Worm (Caenorhabditis elegans) whole organism, midembryonic: Measurements from ENCODE around the gene acdh-7.

Experiments
- T22C8.4 ChIP-seq: fragments of 200-800 bp; sonication (Bioruptor generic); IDR thresholded peaks from 2 replicates; pipeline ENCODE4 v1.3.6; 2022; ENCODE audit warnings: missing genetic modification characterization, missing compliant biosample characterization
- cog-1 ChIP-seq: sonication (generic microtip); optimal IDR thresholded peaks from 2 replicates; lab custom pipeline; 2016; ENCODE audit warnings: missing genetic modification characterization, missing compliant biosample characterization
- flt-1 ChIP-seq: fragments of 200-800 bp; sonication (Bioruptor generic); IDR thresholded peaks from 2 replicates; pipeline ENCODE4 v1.3.6; 2022; ENCODE audit warnings: missing genetic modification characterization, missing compliant biosample characterization
- klf-2 ChIP-seq: fragments of 200-800 bp; sonication (Bioruptor generic); conservative IDR thresholded peaks from 2 replicates; pipeline ENCODE4 v1.3.6; 2022; ENCODE audit warnings: missing genetic modification reagents, missing genetic modification characterization, missing compliant biosample characterization
- med-1 ChIP-seq: sonication (generic microtip); optimal IDR thresholded peaks from 2 replicates; lab custom pipeline; 2017; ENCODE audit warnings: missing genetic modification characterization, mild to moderate bottlenecking, missing compliant biosample characterization, antibody characterized with exemption, missing genetic modification reagents; ENCODE audit not compliant: insufficient read depth
- ref-1 ChIP-seq: fragments of 200-800 bp; sonication (Bioruptor generic); conservative IDR thresholded peaks from 2 replicates; pipeline ENCODE4 v1.3.6; 2022; ENCODE audit warnings: missing genetic modification reagents, missing genetic modification characterization, missing compliant biosample characterization
- tab-1 ChIP-seq: fragments of 200-800 bp; sonication (Bioruptor generic); IDR thresholded peaks from 2 replicates; pipeline ENCODE4 v1.3.6; 2022; ENCODE audit warnings: missing genetic modification characterization, missing compliant biosample characterization
- ztf-23 ChIP-seq: fragments of 200-800 bp; sonication (Bioruptor generic); IDR thresholded peaks from 2 replicates; pipeline ENCODE4 v1.3.6; 2022; ENCODE audit warnings: missing genetic modification reagents, missing genetic modification characterization, missing compliant biosample characterization
- ztf-29 ChIP-seq: fragments of 200-800 bp; sonication (Bioruptor generic); IDR thresholded peaks from 2 replicates; pipeline ENCODE4 v1.3.6; 2022; ENCODE audit warnings: missing genetic modification reagents, missing genetic modification characterization, missing compliant biosample characterization

The acdh-7 gene

ce11 chrX:17185696-17186430 is 31.0 kb downstream of the acdh-7 start, which contains the start of gene sid-3:
Gene sid-3 (plus strand): TSS chrX:17186380.
- TF ChIP-seq cog-1 (tag; lab: Kevin White, UChicago): no peak
- TF ChIP-seq klf-2 (GFP tag; lab: Robert Waterston, UW): no peak
- no peak for TF ChIP-seq T22C8.4 (GFP tag; lab: Robert Waterston, UW)
- TF ChIP-seq ref-1: no peak
- TF ChIP-seq ztf-23 (GFP tag; lab: Robert Waterston, UW): no peak
- TF ChIP-seq tab-1 (GFP tag; lab: Robert Waterston, UW): no peak
- no peak for TF ChIP-seq flt-1 (GFP tag; lab: Robert Waterston, UW)

ce11 chrX:17184363-17184762 is 32.5 kb downstream of the acdh-7 start:
- TF ChIP-seq cog-1 (tag; lab: Kevin White, UChicago) (peak; percentile 53), klf-2 (GFP tag; lab: Robert Waterston, UW) (no peak), ztf-29 (no peak), tab-1 (GFP tag; lab: Robert Waterston, UW) (no peak), ref-1 (no peak), med-1 (no peak), ztf-23 (GFP tag; lab: Robert Waterston, UW) (no peak), T22C8.4 (GFP tag; lab: Robert Waterston, UW) (no peak), flt-1 (GFP tag; lab: Robert Waterston, UW) (0 out of 2 replicates have a peak, but pooled peaks have one; percentile 47)

ce11 chrX:17181220-17181619 is 35.7 kb downstream of the acdh-7 start:
- TF ChIP-seq T22C8.4 (GFP tag; lab: Robert Waterston, UW): no peak
- TF ChIP-seq flt-1 (GFP tag; lab: Robert Waterston, UW): peak; percentile 62
- no peak for TF ChIP-seq ref-1
- TF ChIP-seq ztf-23 (GFP tag; lab: Robert Waterston, UW): peak; percentile 48; the same call in 1 of the 2 replicates

ce11 chrX:17180135-17180534 is 36.8 kb downstream of the acdh-7 start:
- TF ChIP-seq ztf-29: no peak
- TF ChIP-seq flt-1 (GFP tag; lab: Robert Waterston, UW): no peak
- TF ChIP-seq klf-2 (GFP tag; lab: Robert Waterston, UW): no peak
- no peak for TF ChIP-seq med-1
- no peak for TF ChIP-seq T22C8.4 (GFP tag; lab: Robert Waterston, UW)
- TF ChIP-seq ztf-23 (GFP tag; lab: Robert Waterston, UW): no peak

- TF ChIP-seq tab-1 (GFP tag; lab: Robert Waterston, UW): no peak
- no peak for TF ChIP-seq ref-1
- no peak for TF ChIP-seq cog-1 (tag; lab: Kevin White, UChicago)
- no peak for TF ChIP-seq ztf-29
- no peak for TF ChIP-seq klf-2 (GFP tag; lab: Robert Waterston, UW)
- TF ChIP-seq flt-1 (GFP tag; lab: Robert Waterston, UW): no peak
- no peak for TF ChIP-seq T22C8.4 (GFP tag; lab: Robert Waterston, UW)
- TF ChIP-seq med-1: no peak
- no peak for TF ChIP-seq ztf-23 (GFP tag; lab: Robert Waterston, UW)
These were observed 38.7 kb downstream of the acdh-7 start, which contains the start of gene B0302.2 for ce11 chrX:17178239-17178638. Gene B0302.2 (plus strand): TSS chrX:17178539.

ce11 chrX:17176677-17177076 is 40.2 kb downstream of the acdh-7 start, which contains the start of gene B0302.4:
Gene B0302.4 (minus strand): TSS chrX:17176777.
- TF ChIP-seq ztf-29: no peak
- TF ChIP-seq T22C8.4 (GFP tag; lab: Robert Waterston, UW): no peak
- no peak for TF ChIP-seq tab-1 (GFP tag; lab: Robert Waterston, UW)
- TF ChIP-seq flt-1 (GFP tag; lab: Robert Waterston, UW): no peak
- TF ChIP-seq ztf-23 (GFP tag; lab: Robert Waterston, UW): no peak
- TF ChIP-seq ref-1: no peak
- no peak for TF ChIP-seq cog-1 (tag; lab: Kevin White, UChicago)
- TF ChIP-seq klf-2 (GFP tag; lab: Robert Waterston, UW): no peak
- TF ChIP-seq med-1: no peak

- TF ChIP-seq ztf-23 (GFP tag; lab: Robert Waterston, UW) (no peak), flt-1 (GFP tag; lab: Robert Waterston, UW) (no peak), T22C8.4 (GFP tag; lab: Robert Waterston, UW) (no peak), cog-1 (tag; lab: Kevin White, UChicago) (no peak), ref-1 (no peak), klf-2 (GFP tag; lab: Robert Waterston, UW) (no peak), med-1 (no peak), tab-1 (GFP tag; lab: Robert Waterston, UW) (no peak), ztf-29 (no peak)
These were observed 46.5 kb downstream of the acdh-7 start for ce11 chrX:17170401-17170800.

ce11 chrX:17168086-17168485 is 48.8 kb downstream of the acdh-7 start:
- no peak for TF ChIP-seq med-1
